Worm (Caenorhabditis elegans) whole organism, L1 larva: ENCODE data around the gene R07A4.2.

ENCODE experiments used
- C34B4.2 ChIP-seq: sonication (generic microtip); optimal IDR thresholded peaks from 2 replicates; lab custom pipeline; 2017; ENCODE audit warnings: mild to moderate bottlenecking, missing genetic modification characterization, missing compliant biosample characterization
- Y116A8C.19 ChIP-seq: sonication (generic microtip); optimal IDR thresholded peaks from 2 replicates; lab custom pipeline; 2016; ENCODE audit warnings: missing compliant biosample characterization, missing genetic modification characterization, borderline replicate concordance
- aha-1 ChIP-seq: fragments of 150-350 bp; optimal IDR thresholded peaks from 2 replicates; lab custom pipeline; 2014; ENCODE audit warnings: missing biosample characterization, missing genetic modification characterization
- alr-1 ChIP-seq: fragments of 200-800 bp; sonication (Bioruptor generic); optimal IDR thresholded peaks from 2 replicates; lab custom pipeline; 2018; ENCODE audit warnings: borderline replicate concordance, mild to moderate bottlenecking, missing genetic modification characterization, missing compliant biosample characterization
- ama-1 ChIP-seq: fragments of 150-350 bp; optimal IDR thresholded peaks from 2 replicates; lab custom pipeline; 2014
- ceh-8 ChIP-seq: fragments of 200-800 bp; sonication (Bioruptor generic); optimal IDR thresholded peaks from 2 replicates; lab custom pipeline; 2018; ENCODE audit warnings: mild to moderate bottlenecking, missing genetic modification characterization, moderate library complexity, missing compliant biosample characterization
- ceh-82 ChIP-seq, 3 experiments: fragments of 150-350 bp in 1 of 3; sonication (generic microtip) in 2 of 3; optimal IDR thresholded peaks; 2 replicates each; lab custom pipeline; 2014 to 2017; ENCODE audit warnings: missing biosample characterization in 3 of 3, missing genetic modification characterization in 3 of 3
- ceh-88 ChIP-seq: fragments of 200-800 bp; sonication (Bioruptor generic); IDR thresholded peaks from 2 replicates; pipeline ENCODE4 v1.3.6; 2022; ENCODE audit warnings: missing genetic modification characterization, missing compliant biosample characterization
- dpl-1 ChIP-seq, 3 experiments: fragments of 150-350 bp in 2 of 3; sonication (generic microtip) in 1 of 3; optimal IDR thresholded peaks; 2 replicates each; lab custom pipeline; 2014 to 2017; ENCODE audit warnings: missing biosample characterization in 3 of 3, missing genetic modification characterization in 3 of 3, missing genetic modification reagents in 3 of 3
- dsc-1 ChIP-seq: sonication (generic microtip); optimal IDR thresholded peaks from 2 replicates; lab custom pipeline; 2016; ENCODE audit warnings: mild to moderate bottlenecking, missing genetic modification characterization, missing compliant biosample characterization
- efl-1 ChIP-seq, 4 experiments: fragments of 150-350 bp; optimal IDR thresholded peaks in 3 of 4; peaks in 1 of 4; 1 replicate in 1 of 4; 2 replicates in 3 of 4; lab custom pipeline; 2014; ENCODE audit warnings: missing biosample characterization in 2 of 4, missing genetic modification characterization in 2 of 4, missing genetic modification reagents in 2 of 4
- efl-3 ChIP-seq: fragments of 200-800 bp; sonication (Bioruptor generic); optimal IDR thresholded peaks from 2 replicates; lab custom pipeline; 2018; ENCODE audit warnings: mild to moderate bottlenecking, missing genetic modification characterization, missing compliant biosample characterization
- elt-2 ChIP-seq: sonication (generic microtip); optimal IDR thresholded peaks from 2 replicates; lab custom pipeline; 2016; ENCODE audit warnings: missing genetic modification characterization, mild to moderate bottlenecking, inconsistent platforms, missing compliant biosample characterization, missing genetic modification reagents
- elt-3 ChIP-seq, 6 experiments: fragments of 150-350 bp in 1 of 6; sonication (generic microtip); optimal IDR thresholded peaks; 2 replicates each; lab custom pipeline; 2017 to 2018; ENCODE audit warnings: missing biosample characterization in 6 of 6, missing genetic modification characterization in 6 of 6, inconsistent platforms in 1 of 6
- ets-5 ChIP-seq: fragments of 200-800 bp; sonication (Bioruptor generic); IDR thresholded peaks from 2 replicates; pipeline ENCODE4 v1.3.6; 2022; ENCODE audit warnings: missing genetic modification characterization, missing compliant biosample characterization
- fkh-4 ChIP-seq: sonication (generic microtip); optimal IDR thresholded peaks from 2 replicates; lab custom pipeline; 2016; ENCODE audit warnings: missing compliant biosample characterization, missing genetic modification characterization, borderline replicate concordance
- fos-1 ChIP-seq: fragments of 150-350 bp; optimal IDR thresholded peaks from 2 replicates; lab custom pipeline; 2014; ENCODE audit warnings: missing biosample characterization, missing genetic modification characterization
- grh-1 ChIP-seq: fragments of 200-800 bp; sonication (Bioruptor generic); IDR thresholded peaks from 2 replicates; pipeline ENCODE4 v1.3.6; 2022; ENCODE audit warnings: missing genetic modification reagents, missing genetic modification characterization, missing compliant biosample characterization
- hlh-17 ChIP-seq: fragments of 200-800 bp; sonication (Bioruptor generic); optimal IDR thresholded peaks from 2 replicates; lab custom pipeline; 2018; ENCODE audit warnings: missing genetic modification characterization, mild to moderate bottlenecking, missing compliant biosample characterization, moderate library complexity, borderline replicate concordance
- lin-13 ChIP-seq: fragments of 150-350 bp; optimal IDR thresholded peaks from 2 replicates; lab custom pipeline; 2014; ENCODE audit warnings: missing biosample characterization, missing genetic modification reagents, missing genetic modification characterization
- lin-15B ChIP-seq: fragments of 150-350 bp; sonication (generic microtip); optimal IDR thresholded peaks from 3 replicates; lab custom pipeline; 2014; ENCODE audit warnings: missing biosample characterization, missing genetic modification characterization
- lir-3 ChIP-seq: sonication (generic microtip); optimal IDR thresholded peaks from 2 replicates; lab custom pipeline; 2016; ENCODE audit warnings: mild to moderate bottlenecking, missing genetic modification characterization, moderate library complexity, missing compliant biosample characterization; ENCODE audit not compliant: poor library complexity
- nhr-11 ChIP-seq: fragments of 150-350 bp; optimal IDR thresholded peaks from 2 replicates; lab custom pipeline; 2014; ENCODE audit warnings: missing biosample characterization, missing genetic modification characterization
- nhr-12 ChIP-seq: sonication (generic microtip); optimal IDR thresholded peaks from 2 replicates; lab custom pipeline; 2017; ENCODE audit warnings: missing biosample characterization, missing genetic modification characterization
- nhr-20 ChIP-seq: sonication (generic microtip); optimal IDR thresholded peaks from 2 replicates; lab custom pipeline; 2016; ENCODE audit warnings: mild to moderate bottlenecking, missing genetic modification characterization, missing compliant biosample characterization
- nhr-237 ChIP-seq: fragments of 150-350 bp; optimal IDR thresholded peaks from 2 replicates; lab custom pipeline; 2014; ENCODE audit warnings: missing biosample characterization, missing genetic modification characterization
- nhr-47 ChIP-seq: sonication (generic microtip); optimal IDR thresholded peaks from 2 replicates; lab custom pipeline; 2016; ENCODE audit warnings: mild to moderate bottlenecking, missing genetic modification characterization, moderate library complexity, missing compliant biosample characterization
- nhr-84 ChIP-seq: sonication (generic microtip); optimal IDR thresholded peaks from 2 replicates; lab custom pipeline; 2017; ENCODE audit warnings: missing biosample characterization, missing genetic modification characterization
- nhr-90 ChIP-seq: sonication (generic microtip); optimal IDR thresholded peaks from 2 replicates; lab custom pipeline; 2016; ENCODE audit warnings: mild to moderate bottlenecking, missing genetic modification characterization, missing compliant biosample characterization; ENCODE audit not compliant: poor library complexity
- pax-3 ChIP-seq: fragments of 200-800 bp; sonication (Bioruptor generic); optimal IDR thresholded peaks from 2 replicates; lab custom pipeline; 2018; ENCODE audit warnings: mild to moderate bottlenecking, missing genetic modification characterization, moderate library complexity, missing compliant biosample characterization
- pqm-1 ChIP-seq: sonication (generic microtip); optimal IDR thresholded peaks from 3 replicates; lab custom pipeline; 2017; ENCODE audit warnings: missing biosample characterization, missing genetic modification characterization
- rnt-1 ChIP-seq: sonication (generic microtip); optimal IDR thresholded peaks from 2 replicates; lab custom pipeline; 2016; ENCODE audit warnings: mild to moderate bottlenecking, missing genetic modification characterization, moderate library complexity, missing compliant biosample characterization
- snpc-4 ChIP-seq: fragments of 150-350 bp; optimal IDR thresholded peaks from 2 replicates; lab custom pipeline; 2014; ENCODE audit warnings: missing biosample characterization, missing genetic modification characterization
- sox-4 ChIP-seq: sonication (generic microtip); optimal IDR thresholded peaks from 2 replicates; lab custom pipeline; 2016; ENCODE audit warnings: missing genetic modification characterization, missing compliant biosample characterization
- sptf-1 ChIP-seq: fragments of 150-350 bp; optimal IDR thresholded peaks from 2 replicates; lab custom pipeline; 2014; ENCODE audit warnings: missing biosample characterization, missing genetic modification characterization
- sup-37 ChIP-seq: fragments of 200-800 bp; sonication (Bioruptor generic); optimal IDR thresholded peaks from 2 replicates; lab custom pipeline; 2018; ENCODE audit warnings: mild to moderate bottlenecking, missing genetic modification characterization, missing compliant biosample characterization
- swsn-7 ChIP-seq: sonication (generic microtip); optimal IDR thresholded peaks from 2 replicates; lab custom pipeline; 2016; ENCODE audit warnings: missing genetic modification characterization, missing compliant biosample characterization
- tbx-2 ChIP-seq: sonication (generic microtip); optimal IDR thresholded peaks from 2 replicates; lab custom pipeline; 2016; ENCODE audit warnings: missing genetic modification characterization, missing compliant biosample characterization
- unc-30 ChIP-seq: sonication (generic microtip); optimal IDR thresholded peaks from 2 replicates; lab custom pipeline; 2017; ENCODE audit warnings: missing biosample characterization, missing genetic modification characterization
- unc-62 ChIP-seq: fragments of 150-350 bp; optimal IDR thresholded peaks from 2 replicates; lab custom pipeline; 2014; ENCODE audit warnings: missing biosample characterization, missing genetic modification reagents, missing genetic modification characterization
- unc-98 ChIP-seq: fragments of 200-800 bp; sonication (Bioruptor generic); IDR thresholded peaks from 2 replicates; pipeline ENCODE4 v1.3.6; 2022; ENCODE audit warnings: missing genetic modification characterization, missing compliant biosample characterization
- vab-15 ChIP-seq: sonication (generic microtip); optimal IDR thresholded peaks from 2 replicates; lab custom pipeline; 2017; ENCODE audit warnings: missing genotype, mild to moderate bottlenecking, missing genetic modification characterization, missing compliant biosample characterization
- xbp-1 ChIP-seq: sonication (generic microtip); optimal IDR thresholded peaks from 2 replicates; lab custom pipeline; 2016; ENCODE audit warnings: missing genetic modification characterization, missing compliant biosample characterization
- zag-1 ChIP-seq: fragments of 150-350 bp; optimal IDR thresholded peaks from 2 replicates; lab custom pipeline; 2014; ENCODE audit warnings: missing biosample characterization, missing genetic modification characterization
- ztf-11 ChIP-seq, 2 experiments: sonication (generic microtip); optimal IDR thresholded peaks; 2 replicates each; lab custom pipeline; 2016 to 2017; ENCODE audit warnings: missing genetic modification characterization in 2 of 2, missing biosample characterization in 1 of 2, missing compliant biosample characterization in 1 of 2
- ztf-4 ChIP-seq: fragments of 150-350 bp; optimal IDR thresholded peaks from 2 replicates; lab custom pipeline; 2014; ENCODE audit warnings: missing biosample characterization, missing genetic modification characterization

Gene R07A4.2

DNA sequence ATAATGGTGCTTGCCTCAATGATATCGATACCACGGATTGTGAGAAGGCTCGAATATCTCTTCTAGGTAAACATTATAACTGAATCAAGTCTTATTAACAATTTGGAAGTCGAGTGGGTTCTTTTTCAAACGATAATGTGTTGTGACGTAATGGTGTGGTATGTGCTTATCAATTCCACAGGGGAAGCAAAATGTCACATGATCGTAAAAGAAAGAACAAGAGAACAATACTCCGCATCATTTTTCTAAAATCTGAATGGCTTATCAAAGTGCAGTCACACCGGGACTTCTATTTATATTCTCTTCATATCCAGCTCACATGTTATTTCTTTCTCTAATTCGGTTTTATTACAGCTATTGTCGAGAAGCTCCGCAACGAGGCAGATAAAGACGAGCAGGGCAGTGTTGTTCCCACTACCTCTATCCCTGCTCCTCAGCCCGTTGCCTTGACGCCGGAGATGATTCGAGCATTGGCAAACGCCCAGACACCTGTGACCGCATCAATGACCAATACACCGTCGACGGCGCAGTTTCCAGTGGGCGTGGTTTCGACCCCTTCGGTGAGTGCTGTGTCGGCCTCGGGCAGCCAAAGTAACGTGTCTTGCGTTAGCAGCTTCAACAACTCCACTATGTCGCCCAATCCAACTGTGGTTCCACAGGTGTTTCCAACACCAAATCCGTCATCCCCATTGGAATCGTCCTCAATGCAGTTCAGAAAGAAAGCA is 34.4 kb upstream of the R07A4.2 start (continued):
- TF ChIP-seq ceh-8 (no peak), vab-15 (tag; lab: Kevin White, UChicago) (no peak), lin-15B (tag; lab: Kevin White, UChicago) (no peak), aha-1 (no peak), lir-3 (tag; lab: Kevin White, UChicago) (no peak), unc-30 (tag; lab: Kevin White, UChicago) (no peak), sptf-1 (tag; lab: Kevin White, UChicago) (no peak), alr-1 (tag; lab: Kevin White, UChicago) (no peak), nhr-12 (tag; lab: Kevin White, UChicago) (no peak), efl-1 (optimal IDR thresholded peaks at IDR 0.05; lab: Kevin White, UChicago) (no peak), efl-1 (GFP tag; optimal IDR thresholded peaks at IDR 0.05 in 1 of 2; lab: Kevin White, UChicago) (peak in 1 of 2 experiments; percentile 16), nhr-237 (tag; lab: Kevin White, UChicago) (no peak), elt-3 (tag; optimal IDR thresholded peaks at IDR 0.05; lab: Kevin White, UChicago) (peak in 1 of 6 experiments; percentile 52), ceh-88 (GFP tag; lab: Robert Waterston, UW) (no peak), ztf-11 (tag; optimal IDR thresholded peaks at IDR 0.05; lab: Kevin White, UChicago) (no peak), fos-1 (tag; lab: Kevin White, UChicago) (no peak), unc-98 (GFP tag; lab: Robert Waterston, UW) (no peak), pax-3 (tag; lab: Kevin White, UChicago) (no peak), nhr-90 (tag; lab: Kevin White, UChicago) (no peak)

DNA sequence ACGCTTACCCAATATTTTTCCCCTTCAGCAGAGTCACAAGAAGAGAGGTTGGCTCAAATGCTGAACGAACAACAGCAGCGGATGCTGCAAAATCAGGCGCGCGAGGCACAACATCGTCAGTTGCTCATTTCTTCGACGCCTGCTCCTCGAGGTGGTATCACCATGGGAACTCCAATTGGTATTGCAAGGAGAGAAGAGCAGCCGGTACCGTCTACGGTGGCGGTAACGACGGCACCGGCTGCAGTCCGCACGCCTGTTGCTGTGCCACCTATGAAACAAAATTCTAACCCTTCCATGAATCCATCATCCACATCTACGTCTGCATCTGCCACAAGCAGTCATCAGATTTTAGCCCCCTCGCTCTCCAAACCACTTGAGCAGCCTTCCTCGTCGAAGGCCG is 28.6 kb upstream of the R07A4.2 start:
- TF ChIP-seq ceh-82 (tag; optimal IDR thresholded peaks at IDR 0.05; lab: Kevin White, UChicago), result no peak
- TF ChIP-seq ama-1, result no peak
- TF ChIP-seq efl-1 (optimal IDR thresholded peaks at IDR 0.05; lab: Kevin White, UChicago), result no peak
- TF ChIP-seq efl-1 (GFP tag; optimal IDR thresholded peaks at IDR 0.05 in 1 of 2; lab: Kevin White, UChicago), result no peak
- no peak for TF ChIP-seq nhr-84
- TF ChIP-seq nhr-237 (tag; lab: Kevin White, UChicago), result no peak
- TF ChIP-seq swsn-7 (tag; lab: Kevin White, UChicago), result no peak
- no peak for TF ChIP-seq grh-1
- no peak for TF ChIP-seq xbp-1 (tag; lab: Kevin White, UChicago)
- TF ChIP-seq nhr-47 (tag; lab: Kevin White, UChicago), result no peak

DNA sequence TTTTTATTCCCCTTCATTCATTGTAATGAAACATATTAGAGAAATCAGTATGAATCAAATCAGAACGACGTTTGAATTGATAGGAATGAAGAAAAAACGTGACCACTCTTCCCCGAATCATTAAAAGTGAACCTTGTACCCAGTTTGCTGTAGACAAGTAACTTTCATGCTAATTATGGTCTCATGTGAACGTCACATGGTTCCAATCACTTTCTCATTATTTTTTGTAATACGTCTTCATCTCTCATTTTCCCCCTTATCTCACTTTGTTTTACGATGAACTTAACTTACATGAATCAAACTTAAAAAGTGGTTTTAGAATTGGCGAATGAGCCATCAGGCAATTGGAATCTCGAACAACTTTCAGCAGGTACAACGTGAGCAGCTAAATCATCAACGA is 26.5 kb upstream of the R07A4.2 start:
- TF ChIP-seq fos-1 (tag; lab: Kevin White, UChicago), result no peak
- peak; percentile 63 for TF ChIP-seq tbx-2
- no peak for TF ChIP-seq rnt-1 (tag; lab: Kevin White, UChicago)
- TF ChIP-seq elt-2 (tag; lab: Kevin White, UChicago), result no peak
- TF ChIP-seq nhr-20, result peak; percentile 80
- no peak for TF ChIP-seq C34B4.2 (tag; lab: Kevin White, UChicago)
- no peak for TF ChIP-seq snpc-4
- TF ChIP-seq zag-1, result no peak
- TF ChIP-seq efl-1 (optimal IDR thresholded peaks at IDR 0.05; lab: Kevin White, UChicago), result no peak
- peak in 1 of 2 experiments; percentile 78 for TF ChIP-seq efl-1 (GFP tag; optimal IDR thresholded peaks at IDR 0.05 in 1 of 2; lab: Kevin White, UChicago)
- no peak for TF ChIP-seq pqm-1 (tag; lab: Kevin White, UChicago)
- no peak for TF ChIP-seq unc-30 (tag; lab: Kevin White, UChicago)
- no peak for TF ChIP-seq sox-4 (tag; lab: Kevin White, UChicago)
- TF ChIP-seq hlh-17 (GFP tag; lab: Kevin White, UChicago), result no peak
- no peak for TF ChIP-seq sup-37 (GFP tag; lab: Kevin White, UChicago)
- TF ChIP-seq nhr-12 (tag; lab: Kevin White, UChicago), result no peak
- no peak for TF ChIP-seq xbp-1 (tag; lab: Kevin White, UChicago)
- TF ChIP-seq fkh-4 (tag; lab: Kevin White, UChicago), result peak; percentile 22
- no peak for TF ChIP-seq ztf-4 (tag; lab: Kevin White, UChicago)
- no peak for TF ChIP-seq lin-13 (GFP tag; lab: Kevin White, UChicago)
- peak in 1 of 3 experiments; percentile 22 for TF ChIP-seq dpl-1 (GFP tag; optimal IDR thresholded peaks at IDR 0.05; lab: Kevin White, UChicago)
- peak; percentile 21 for TF ChIP-seq nhr-11 (tag; lab: Kevin White, UChicago)
- TF ChIP-seq dsc-1 (tag; lab: Kevin White, UChicago), result peak; percentile 77
- TF ChIP-seq Y116A8C.19 (tag; lab: Kevin White, UChicago), result no peak
- no peak for TF ChIP-seq ets-5 (GFP tag; lab: Robert Waterston, UW)
- TF ChIP-seq efl-3 (GFP tag; lab: Kevin White, UChicago), result no peak
- TF ChIP-seq elt-3 (tag; optimal IDR thresholded peaks at IDR 0.05; lab: Kevin White, UChicago), result peak in 3 of 6 experiments; percentile 49 to 91 (median 82)
- TF ChIP-seq unc-62 (GFP tag; lab: Kevin White, UChicago), result no peak
- TF ChIP-seq sptf-1 (tag; lab: Kevin White, UChicago), result no peak
